Fruit fly (Drosophila melanogaster): ENCODE data around the gene nebu.

dm6 chr3L:12804730-12805170 is 38.2 kb downstream of the nebu start, which contains the start of gene Atg1:
- TF ChIP-seq Crg-1 (GFP tag; optimal IDR thresholded peaks at IDR 0.05) (no peak), ovo (GFP tag; optimal IDR thresholded peaks at IDR 0.05) (no peak), CG7045 (GFP tag; optimal IDR thresholded peaks at IDR 0.05) (no peak), kay (GFP tag; ENCODE audit: borderline replicate concordance) (no peak), CG5204 (GFP tag; optimal IDR thresholded peaks at IDR 0.05) (no peak), Clk (GFP tag; optimal IDR thresholded peaks at IDR 0.05) (no peak), CG14711 (tag; optimal IDR thresholded peaks at IDR 0.05) (no peak), tj (GFP tag; optimal IDR thresholded peaks at IDR 0.05) (peak; percentile 19), cnc (optimal IDR thresholded peaks at IDR 0.05) (no peak), CG1620 (GFP tag; optimal IDR thresholded peaks at IDR 0.05) (no peak)

All from whole organism, adult.